Fruit fly (Drosophila melanogaster) whole organism, embryonic: ENCODE data around the gene CG42751.
A peak's percentile ranks its signal among the peaks of the same experiment; 100 is the strongest.

ENCODE experiments used
- Atf-2 ChIP-seq: fragments of 200-800 bp; sonication (Bioruptor generic); optimal IDR thresholded peaks from 2 replicates; lab custom pipeline; 2016; ENCODE audit warnings: missing biosample characterization, missing genetic modification characterization
- Atf3 ChIP-seq: fragments of 200-800 bp; sonication (Bioruptor generic); optimal IDR thresholded peaks from 3 replicates; lab custom pipeline; 2016; ENCODE audit warnings: missing biosample characterization, missing genetic modification characterization
- B-H1 ChIP-seq: fragments of 200-800 bp; sonication (Bioruptor generic); IDR thresholded peaks from 3 replicates; pipeline ENCODE4 v1.3.6; 2022; ENCODE audit warnings: missing biosample characterization, missing genetic modification characterization
- CG10462 ChIP-seq: fragments of 200-800 bp; sonication (Bioruptor generic); optimal IDR thresholded peaks from 2 replicates; lab custom pipeline; 2016; ENCODE audit warnings: missing biosample characterization, missing genetic modification characterization
- CG11504 ChIP-seq: fragments of 200-800 bp; sonication (Bioruptor generic); optimal IDR thresholded peaks from 3 replicates; lab custom pipeline; 2019; ENCODE audit warnings: missing biosample characterization, mild to moderate bottlenecking, missing genetic modification characterization, moderate library complexity
- CG1233 ChIP-seq: fragments of 200-800 bp; sonication (Bioruptor generic); optimal IDR thresholded peaks from 4 replicates; lab custom pipeline; 2018; ENCODE audit warnings: missing biosample characterization, mild to moderate bottlenecking, missing genetic modification characterization
- CG17361 ChIP-seq: fragments of 200-800 bp; sonication (Bioruptor generic); IDR thresholded peaks from 3 replicates; pipeline ENCODE4 v1.3.6; 2022; ENCODE audit warnings: missing biosample characterization, missing genetic modification characterization
- CG17385 ChIP-seq: fragments of 200-800 bp; sonication (Bioruptor generic); optimal IDR thresholded peaks from 3 replicates; lab custom pipeline; 2018; ENCODE audit warnings: missing biosample characterization, mild to moderate bottlenecking, missing genetic modification characterization
- CG18764 ChIP-seq: fragments of 200-800 bp; sonication (Bioruptor generic); optimal IDR thresholded peaks from 3 replicates; lab custom pipeline; 2016; ENCODE audit warnings: missing biosample characterization, missing genetic modification characterization
- CG2678 ChIP-seq: fragments of 200-800 bp; sonication (Bioruptor generic); optimal IDR thresholded peaks from 3 replicates; lab custom pipeline; 2019; ENCODE audit warnings: missing biosample characterization, mild to moderate bottlenecking, missing genetic modification characterization, moderate library complexity
- CG3065 ChIP-seq: fragments of 200-800 bp; sonication (Bioruptor generic); optimal IDR thresholded peaks from 2 replicates; lab custom pipeline; 2016; ENCODE audit warnings: missing biosample characterization, missing genetic modification characterization
- CG3726 ChIP-seq: fragments of 200-800 bp; sonication (Bioruptor generic); IDR thresholded peaks from 3 replicates; pipeline ENCODE4, ENCODE4 v1.3.6; 2022; ENCODE audit warnings: missing biosample characterization, missing genetic modification characterization
- CG42726 ChIP-seq: fragments of 200-800 bp; sonication (Bioruptor generic); IDR thresholded peaks from 2 replicates; pipeline ENCODE4 v1.3.6; 2022; ENCODE audit warnings: missing biosample characterization, missing genetic modification characterization; ENCODE audit not compliant: partially characterized antibody
- CG4282 ChIP-seq: fragments of 200-800 bp; sonication (Bioruptor generic); optimal IDR thresholded peaks from 2 replicates; lab custom pipeline; 2016; ENCODE audit warnings: missing biosample characterization, missing genetic modification characterization
- CG4360 ChIP-seq: fragments of 200-800 bp; sonication (Bioruptor generic); IDR thresholded peaks from 2 replicates; pipeline ENCODE4 v1.3.6; 2022; ENCODE audit warnings: missing biosample characterization, missing genetic modification characterization
- CG4424 ChIP-seq: fragments of 200-800 bp; sonication (Bioruptor generic); optimal IDR thresholded peaks from 3 replicates; lab custom pipeline; 2016; ENCODE audit warnings: missing biosample characterization, missing genetic modification characterization
- CG4730 ChIP-seq: fragments of 200-800 bp; sonication (Bioruptor generic); IDR thresholded peaks from 2 replicates; pipeline ENCODE4 v1.3.6; 2022; ENCODE audit warnings: missing biosample characterization, missing genetic modification characterization
- CG6854 ChIP-seq: fragments of 200-800 bp; sonication (Bioruptor generic); optimal IDR thresholded peaks from 3 replicates; lab custom pipeline; 2017; ENCODE audit warnings: missing biosample characterization, mild to moderate bottlenecking, missing genetic modification characterization
- CG7928 ChIP-seq: fragments of 200-800 bp; sonication (Bioruptor generic); optimal IDR thresholded peaks from 2 replicates; lab custom pipeline; 2017; ENCODE audit warnings: missing biosample characterization, mild to moderate bottlenecking, missing genetic modification characterization
- CG7987 ChIP-seq: fragments of 200-800 bp; sonication (Bioruptor generic); optimal IDR thresholded peaks from 2 replicates; lab custom pipeline; 2018; ENCODE audit warnings: missing biosample characterization, mild to moderate bottlenecking, missing genetic modification characterization, moderate library complexity
- CG8290 ChIP-seq, 3 experiments: fragments of 200-800 bp; sonication (Bioruptor generic); optimal IDR thresholded peaks; 2 replicates each; lab custom pipeline; 2016 to 2019; ENCODE audit warnings: missing biosample characterization in 3 of 3, missing genetic modification characterization in 3 of 3, mild to moderate bottlenecking in 2 of 3, moderate library complexity in 1 of 3
- CG9797 ChIP-seq: fragments of 200-800 bp; sonication (Bioruptor generic); optimal IDR thresholded peaks from 3 replicates; lab custom pipeline; 2018; ENCODE audit warnings: missing biosample characterization, mild to moderate bottlenecking, missing genetic modification characterization
- D19A ChIP-seq: fragments of 200-800 bp; optimal IDR thresholded peaks from 3 replicates; lab custom pipeline; 2019; ENCODE audit warnings: missing biosample characterization, mild to moderate bottlenecking, missing genetic modification characterization, moderate library complexity
- Doc2 ChIP-seq: fragments of 200-800 bp; sonication (Bioruptor generic); IDR thresholded peaks from 2 replicates; pipeline ENCODE4 v1.3.6; 2022; ENCODE audit warnings: missing biosample characterization, missing genetic modification characterization
- HLH54F ChIP-seq: fragments of 200-800 bp; sonication (Bioruptor generic); optimal IDR thresholded peaks from 3 replicates; lab custom pipeline; 2016; ENCODE audit warnings: missing biosample characterization, missing genetic modification characterization
- Hand ChIP-seq: fragments of 200-800 bp; sonication (Bioruptor generic); optimal IDR thresholded peaks from 2 replicates; lab custom pipeline; 2017; ENCODE audit warnings: mild to moderate bottlenecking, missing biosample characterization, missing genetic modification reagents, missing genetic modification characterization
- Hmx ChIP-seq: fragments of 200-800 bp; sonication (Bioruptor generic); optimal IDR thresholded peaks from 2 replicates; lab custom pipeline; 2016; ENCODE audit warnings: missing biosample characterization, missing genetic modification characterization
- Hr39 ChIP-seq: fragments of >200 bp; optimal IDR thresholded peaks from 2 replicates; lab custom pipeline; 2017
- Lpt ChIP-seq: fragments of >200 bp; optimal IDR thresholded peaks from 2 replicates; lab custom pipeline; 2018; ENCODE audit warnings: missing biosample characterization, missing genetic modification characterization
- MESR4 ChIP-seq: fragments of 200-800 bp; sonication (Bioruptor generic); optimal IDR thresholded peaks from 2 replicates; lab custom pipeline; 2018; ENCODE audit warnings: missing biosample characterization, mild to moderate bottlenecking, missing genetic modification characterization, moderate library complexity
- Meics ChIP-seq: fragments of 200-800 bp; sonication (Bioruptor generic); optimal IDR thresholded peaks from 2 replicates; lab custom pipeline; 2017; ENCODE audit warnings: missing biosample characterization, mild to moderate bottlenecking, missing genetic modification characterization
- Mrtf ChIP-seq: fragments of 200-800 bp; sonication (Bioruptor generic); IDR thresholded peaks from 3 replicates; pipeline ENCODE4 v1.3.6; 2022; ENCODE audit warnings: missing biosample characterization, missing genetic modification characterization
- NK7.1 ChIP-seq: fragments of 200-800 bp; sonication (Bioruptor generic); optimal IDR thresholded peaks from 3 replicates; lab custom pipeline; 2016; ENCODE audit warnings: missing biosample characterization, missing genetic modification characterization
- Opbp ChIP-seq: fragments of 200-800 bp; sonication (Bioruptor generic); IDR thresholded peaks from 3 replicates; pipeline ENCODE4 v1.3.6; 2022; ENCODE audit warnings: missing biosample characterization, missing genetic modification characterization; ENCODE audit not compliant: partially characterized antibody
- TFAM ChIP-seq: fragments of 200-800 bp; sonication (Bioruptor generic); optimal IDR thresholded peaks from 2 replicates; lab custom pipeline; 2017; ENCODE audit warnings: missing biosample characterization, missing genetic modification characterization, inconsistent platforms
- YL-1 ChIP-seq: fragments of 200-800 bp; sonication (Bioruptor generic); optimal IDR thresholded peaks from 3 replicates; lab custom pipeline; 2017; ENCODE audit warnings: missing biosample characterization, mild to moderate bottlenecking, missing genetic modification characterization
- crol ChIP-seq: fragments of 200-800 bp; sonication (Bioruptor generic); IDR thresholded peaks from 2 replicates; pipeline ENCODE4 v1.3.6; 2022; ENCODE audit warnings: missing biosample characterization, missing genetic modification characterization
- da ChIP-seq: fragments of 200-800 bp; sonication (Bioruptor generic); optimal IDR thresholded peaks from 2 replicates; lab custom pipeline; 2016; ENCODE audit warnings: missing biosample characterization, missing genetic modification characterization
- dm ChIP-seq: fragments of 200-800 bp; sonication (Bioruptor generic); optimal IDR thresholded peaks from 3 replicates; lab custom pipeline; 2016; ENCODE audit warnings: missing biosample characterization, missing genetic modification characterization
- eve ChIP-seq, 2 experiments: fragments of >200 bp; optimal IDR thresholded peaks; 2 replicates each; lab custom pipeline; 2017; ENCODE audit warnings: missing biosample characterization in 2 of 2, missing genetic modification characterization in 2 of 2
- exex ChIP-seq: fragments of 200-800 bp; sonication (Bioruptor generic); optimal IDR thresholded peaks from 4 replicates; lab custom pipeline; 2018; ENCODE audit warnings: missing biosample characterization, mild to moderate bottlenecking, missing genetic modification characterization, moderate library complexity
- hb ChIP-seq: fragments of 200-800 bp; sonication (Bioruptor generic); IDR thresholded peaks from 3 replicates; pipeline ENCODE4 v1.3.6; 2022; ENCODE audit warnings: missing biosample characterization, missing genetic modification characterization; ENCODE audit not compliant: partially characterized antibody
- odd ChIP-seq: fragments of 200-800 bp; sonication (Bioruptor generic); optimal IDR thresholded peaks from 2 replicates; lab custom pipeline; 2017; ENCODE audit warnings: missing biosample characterization, mild to moderate bottlenecking, missing genetic modification characterization
- pita ChIP-seq: fragments of 200-800 bp; sonication (Bioruptor generic); optimal IDR thresholded peaks from 2 replicates; lab custom pipeline; 2017; ENCODE audit warnings: missing biosample characterization, mild to moderate bottlenecking, missing genetic modification characterization
- row ChIP-seq: fragments of 200-800 bp; sonication (Bioruptor generic); IDR thresholded peaks from 3 replicates; pipeline ENCODE4 v1.3.6; 2022; ENCODE audit warnings: missing biosample characterization, missing genetic modification characterization
- sd ChIP-seq: fragments of 200-800 bp; sonication (Bioruptor generic); optimal IDR thresholded peaks from 3 replicates; lab custom pipeline; 2018; ENCODE audit warnings: missing biosample characterization, mild to moderate bottlenecking, missing genetic modification characterization, moderate library complexity
- sens ChIP-seq: fragments of 200-800 bp; sonication (Bioruptor generic); peaks from one replicate; lab custom pipeline; 2016; ENCODE audit warnings: missing biosample characterization, missing genetic modification characterization
- stc ChIP-seq: fragments of 200-800 bp; sonication (Bioruptor generic); IDR thresholded peaks from 2 replicates; pipeline ENCODE4 v1.3.6; 2022; ENCODE audit warnings: missing biosample characterization, missing genetic modification characterization
- stwl ChIP-seq: fragments of 200-800 bp; sonication (Bioruptor generic); optimal IDR thresholded peaks from 3 replicates; lab custom pipeline; 2018; ENCODE audit warnings: missing biosample characterization, mild to moderate bottlenecking, missing genetic modification characterization, moderate library complexity

The CG42751 gene

DNA sequence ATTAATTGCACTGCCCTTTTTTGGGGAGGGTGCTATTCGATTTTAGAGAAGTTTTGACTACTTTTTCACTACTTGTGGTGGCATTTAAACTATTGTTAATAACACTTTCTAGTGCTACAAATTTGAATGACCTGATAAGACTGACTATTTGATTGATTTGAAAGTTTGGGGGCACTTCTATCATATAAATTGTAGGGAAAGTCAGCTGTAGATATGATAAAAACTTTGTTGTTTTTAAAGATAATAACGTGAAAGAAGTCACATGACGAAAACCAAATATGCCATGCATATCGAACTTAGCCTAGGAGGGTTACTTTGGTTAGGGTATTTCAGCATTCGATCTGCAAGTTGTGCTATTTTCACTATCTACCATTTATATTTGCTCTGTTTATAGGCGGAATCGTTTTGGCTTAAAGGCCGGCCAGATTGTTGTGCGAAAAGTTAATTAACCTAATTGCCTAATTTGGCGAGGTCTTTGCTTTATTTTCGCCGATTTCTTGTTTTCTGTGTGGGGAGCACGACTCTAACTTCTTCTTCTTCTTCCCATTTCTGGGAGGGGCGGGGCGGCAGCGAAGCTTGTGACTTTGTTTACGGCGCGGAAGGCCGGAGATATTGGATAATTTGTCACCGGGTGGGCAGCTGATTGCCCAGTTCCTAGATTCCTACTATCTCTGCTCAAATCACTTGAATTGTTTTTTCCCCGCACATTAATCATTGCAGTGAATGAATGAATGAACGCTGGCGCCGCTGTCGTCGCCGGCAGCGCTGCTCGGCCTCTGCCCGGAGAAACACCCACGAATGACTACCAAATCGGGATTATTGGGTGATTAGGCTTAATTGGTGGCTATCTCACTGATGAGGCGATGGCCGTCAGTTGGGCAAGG, 40.2 kb upstream of the CG42751 start (continued):
- TF ChIP-seq CG2678 (tag; lab: Kevin White, UChicago) (peak; percentile 15), CG17385 (GFP tag; lab: Kevin White, UChicago) (peak; percentile 93), row (GFP tag; lab: Robert Waterston, UW) (0 out of 3 replicates have a peak, but pooled peaks have one; percentile 17), sd (no peak), Meics (GFP tag; lab: Kevin White, UChicago) (peak; percentile 11), sens (GFP tag; lab: Kevin White, UChicago) (peak; percentile 57), Lpt (GFP tag; lab: Kevin White, UChicago) (no peak), CG18764 (no peak), YL-1 (GFP tag; lab: Kevin White, UChicago) (peak; percentile 33), D19A (peak; percentile 86), exex (tag; lab: Kevin White, UChicago) (peak; percentile 27), HLH54F (GFP tag; lab: Kevin White, UChicago) (no peak), hb (GFP tag; lab: Robert Waterston, UW) (peak; percentile 50; the same call in 1 of the 3 replicates), MESR4 (peak; percentile 91), crol (peak; percentile 85)

DNA sequence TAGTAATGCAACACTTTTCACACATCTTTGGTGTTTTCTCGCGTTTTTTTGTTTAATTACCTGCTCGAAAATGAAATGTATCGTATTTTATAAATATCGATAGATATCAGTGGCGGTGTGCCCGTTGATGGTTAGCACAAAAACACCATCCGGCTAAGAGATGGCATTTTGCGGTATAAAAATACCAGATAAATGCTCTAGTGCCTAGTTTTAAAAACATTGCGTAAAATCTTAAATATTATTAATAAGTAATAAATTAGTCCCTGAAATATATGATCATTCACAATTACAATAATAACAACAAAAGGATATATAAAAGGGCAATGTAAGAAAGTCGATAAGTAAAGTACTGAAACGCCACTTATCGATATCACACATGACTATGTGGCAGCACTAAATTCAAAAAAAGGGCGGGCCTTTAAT, 39.6 kb upstream of the CG42751 start, which contains the start of gene CycY:
Gene CycY (minus strand): TSS at position 116 of the 423 bp plus-strand sequence.
- TF ChIP-seq Atf3 (no peak), CG4424 (GFP tag; lab: Kevin White, UChicago) (peak; percentile 19), CG3726 (no peak), CG3065 (no peak), Opbp (GFP tag; lab: Robert Waterston, UW) (peak; percentile 65; the same call in 2 of the 3 replicates), dm (GFP tag; lab: Kevin White, UChicago) (no peak), eve (GFP tag; optimal IDR thresholded peaks at IDR 0.05; lab: Kevin White, UChicago) (no peak), odd (no peak), CG8290 (GFP tag; optimal IDR thresholded peaks at IDR 0.05; lab: Kevin White, UChicago) (no peak), CG8290 (tag; optimal IDR thresholded peaks at IDR 0.05; lab: Kevin White, UChicago) (no peak), Hmx (no peak), Atf-2 (GFP tag; lab: Kevin White, UChicago) (no peak), CG17361 (GFP tag; lab: Robert Waterston, UW) (peak; percentile 55; the same call in 2 of the 3 replicates), Hr39 (lab: Kevin White, UChicago) (no peak), B-H1 (GFP tag; lab: Robert Waterston, UW) (no peak), CG42726 (no peak), CG7987 (no peak), CG6854 (GFP tag; lab: Kevin White, UChicago) (no peak), Doc2 (GFP tag; lab: Robert Waterston, UW) (no peak), da (GFP tag; lab: Kevin White, UChicago) (no peak), CG7928 (GFP tag; lab: Kevin White, UChicago) (no peak), Mrtf (no peak), stc (GFP tag; lab: Robert Waterston, UW) (no peak), pita (GFP tag; lab: Kevin White, UChicago) (no peak), CG4730 (GFP tag; lab: Robert Waterston, UW) (no peak), crol (no peak), CG11504 (peak; percentile 42), NK7.1 (GFP tag; lab: Kevin White, UChicago) (no peak), Hand (GFP tag; lab: Kevin White, UChicago) (no peak), CG1233 (GFP tag; lab: Kevin White, UChicago) (no peak), sd (no peak), CG4360 (GFP tag; lab: Robert Waterston, UW) (no peak), CG9797 (peak; percentile 88), CG4282 (GFP tag; lab: Kevin White, UChicago) (no peak), TFAM (GFP tag; lab: Kevin White, UChicago) (no peak), CG10462 (GFP tag; lab: Kevin White, UChicago) (no peak), stwl (tag; lab: Kevin White, UChicago) (peak; percentile 86)
